Fruit fly (Drosophila melanogaster): ENCODE results near the gene CG11378.

dm6 chrX:1191008-1191407 is 20.4 kb downstream of the CG11378 start, which contains the start of gene CG11380:
- TF ChIP-seq CG8478 (optimal IDR thresholded peaks at IDR 0.05): no peak
- no peak for TF ChIP-seq CTCF (optimal IDR thresholded peaks at IDR 0.05)
